Fruit fly (Drosophila melanogaster) whole organism, pupa: Measurements from ENCODE around the gene enc.
A peak's percentile ranks its signal among the peaks of the same experiment; 100 is the strongest.

Experiments
- CG10348 ChIP-seq: fragments of 200-800 bp; sonication (Bioruptor generic); IDR thresholded peaks from 2 replicates; pipeline ENCODE4 v1.3.6; 2022; ENCODE audit warnings: missing biosample characterization, missing genetic modification characterization
- CG12605 ChIP-seq: fragments of 200-800 bp; sonication (Bioruptor generic); IDR thresholded peaks from 2 replicates; pipeline ENCODE4 v1.3.6; 2022; ENCODE audit warnings: missing biosample characterization, missing genetic modification characterization
- CG13204 ChIP-seq: fragments of 200-800 bp; sonication (Bioruptor generic); optimal IDR thresholded peaks from 2 replicates; lab custom pipeline; 2018; ENCODE audit warnings: missing biosample characterization, mild to moderate bottlenecking, missing genetic modification characterization, moderate library complexity
- CG14655 ChIP-seq: fragments of 200-800 bp; sonication (Bioruptor generic); optimal IDR thresholded peaks from 3 replicates; lab custom pipeline; 2017; ENCODE audit warnings: mild to moderate bottlenecking, missing biosample characterization, missing genetic modification reagents, missing genetic modification characterization
- CG15710 ChIP-seq: fragments of 200-800 bp; sonication (Bioruptor generic); optimal IDR thresholded peaks from 2 replicates; lab custom pipeline; 2018; ENCODE audit warnings: missing biosample characterization, mild to moderate bottlenecking, missing genetic modification characterization, moderate library complexity
- CG17806 ChIP-seq: fragments of 200-800 bp; sonication (Bioruptor generic); optimal IDR thresholded peaks from 2 replicates; lab custom pipeline; 2018; ENCODE audit warnings: missing biosample characterization, mild to moderate bottlenecking, missing genetic modification characterization, moderate library complexity
- CG32121 ChIP-seq: fragments of 200-800 bp; sonication (Bioruptor generic); IDR thresholded peaks from 2 replicates; pipeline ENCODE4 v1.3.6; 2022; ENCODE audit warnings: missing biosample characterization, missing genetic modification characterization
- CG34367 ChIP-seq: fragments of 200-800 bp; sonication (Bioruptor generic); optimal IDR thresholded peaks from 2 replicates; lab custom pipeline; 2018; ENCODE audit warnings: missing biosample characterization, mild to moderate bottlenecking, missing genetic modification characterization
- CG4496 ChIP-seq: fragments of 200-800 bp; sonication (Bioruptor generic); IDR thresholded peaks from 3 replicates; pipeline ENCODE4 v1.3.6; 2022; ENCODE audit warnings: missing biosample characterization, missing genetic modification characterization
- CG8159 ChIP-seq: fragments of 200-800 bp; sonication (Bioruptor generic); optimal IDR thresholded peaks from 3 replicates; lab custom pipeline; 2018; ENCODE audit warnings: missing biosample characterization, mild to moderate bottlenecking, missing genetic modification characterization, moderate library complexity
- CG8301 ChIP-seq: fragments of 200-800 bp; sonication (Bioruptor generic); optimal IDR thresholded peaks from 2 replicates; lab custom pipeline; 2018; ENCODE audit warnings: missing biosample characterization, mild to moderate bottlenecking, missing genetic modification characterization
- CG9948 ChIP-seq: fragments of 200-800 bp; sonication (Bioruptor generic); optimal IDR thresholded peaks from 2 replicates; lab custom pipeline; 2018; ENCODE audit warnings: missing biosample characterization, mild to moderate bottlenecking, missing genetic modification characterization, moderate library complexity
- D1 ChIP-seq: fragments of 200-800 bp; sonication (Bioruptor generic); optimal IDR thresholded peaks from 2 replicates; lab custom pipeline; 2018; ENCODE audit warnings: missing biosample characterization, mild to moderate bottlenecking, missing genetic modification characterization, moderate library complexity
- EcR ChIP-seq: fragments of 200-800 bp; sonication (Bioruptor generic); optimal IDR thresholded peaks from 3 replicates; lab custom pipeline; 2019; ENCODE audit warnings: missing biosample characterization, missing genetic modification characterization, mild to moderate bottlenecking, moderate library complexity, missing genetic modification reagents
- Ets98B ChIP-seq: fragments of 200-800 bp; sonication (Bioruptor generic); IDR thresholded peaks from 2 replicates; pipeline ENCODE4 v1.3.6; 2022; ENCODE audit warnings: missing biosample characterization, missing genetic modification characterization
- Pif1A ChIP-seq: fragments of 200-800 bp; sonication (Bioruptor generic); optimal IDR thresholded peaks from 3 replicates; lab custom pipeline; 2016; ENCODE audit warnings: missing biosample characterization, missing genetic modification characterization
- Pif1B ChIP-seq: fragments of 200-800 bp; sonication (Bioruptor generic); optimal IDR thresholded peaks from 3 replicates; lab custom pipeline; 2016; ENCODE audit warnings: missing biosample characterization, missing genetic modification characterization
- Snoo ChIP-seq: fragments of 200-800 bp; sonication (Bioruptor generic); optimal IDR thresholded peaks from 3 replicates; lab custom pipeline; 2017; ENCODE audit warnings: missing biosample characterization, mild to moderate bottlenecking, missing genetic modification characterization, inconsistent platforms
- fd96Ca ChIP-seq: fragments of 200-800 bp; sonication (Bioruptor generic); IDR thresholded peaks from 3 replicates; pipeline ENCODE4 v1.3.6; 2022; ENCODE audit warnings: missing biosample characterization, missing genetic modification characterization
- gl ChIP-seq: fragments of 200-800 bp; sonication (Bioruptor generic); optimal IDR thresholded peaks from 2 replicates; lab custom pipeline; 2018; ENCODE audit warnings: missing biosample characterization, mild to moderate bottlenecking, missing genetic modification characterization
- rn ChIP-seq: fragments of 200-800 bp; sonication (Bioruptor generic); IDR thresholded peaks from 2 replicates; pipeline ENCODE4 v1.3.6; 2022; ENCODE audit warnings: missing biosample characterization, missing genetic modification characterization

enc gene

dm6 chr3L:3799766-3800165 is 18.7 kb upstream of the enc start:
- TF ChIP-seq fd96Ca (GFP tag; lab: Robert Waterston, UW) (peak; percentile 49; the same call in 2 of the 3 replicates), CG8159 (no peak), CG12605 (GFP tag; lab: Robert Waterston, UW) (0 out of 2 replicates have a peak, but pooled peaks have one; percentile 17), CG15710 (tag; lab: Kevin White, UChicago) (no peak), CG32121 (GFP tag; lab: Robert Waterston, UW) (peak; percentile 54; the same call in 1 of the 2 replicates), Pif1A (no peak), CG10348 (no peak), CG4496 (GFP tag; lab: Robert Waterston, UW) (peak; percentile 58; the same call in 2 of the 3 replicates), Ets98B (GFP tag; lab: Robert Waterston, UW) (0 out of 2 replicates have a peak, but pooled peaks have one; percentile 24)

dm6 chr3L:3801343-3801742 is 17.1 kb upstream of the enc start:
- no peak for TF ChIP-seq rn (GFP tag; lab: Robert Waterston, UW)
- peak; percentile 25 for TF ChIP-seq CG8159
- no peak for TF ChIP-seq CG14655 (GFP tag; lab: Kevin White, UChicago)
- no peak; the same call in 1 of the 2 replicates for TF ChIP-seq CG32121 (GFP tag; lab: Robert Waterston, UW)
- no peak for TF ChIP-seq CG13204 (GFP tag; lab: Kevin White, UChicago)
- no peak for TF ChIP-seq CG9948 (tag; lab: Kevin White, UChicago)
- peak; percentile 29; the same call in 1 of the 3 replicates for TF ChIP-seq fd96Ca (GFP tag; lab: Robert Waterston, UW)
- TF ChIP-seq Pif1A = no peak
- no peak for TF ChIP-seq D1 (tag; lab: Kevin White, UChicago)
- TF ChIP-seq Ets98B (GFP tag; lab: Robert Waterston, UW) = no peak
- TF ChIP-seq CG12605 (GFP tag; lab: Robert Waterston, UW) = no peak
- no peak for TF ChIP-seq Snoo (tag; lab: Kevin White, UChicago)
- TF ChIP-seq EcR (GFP tag; lab: Kevin White, UChicago) = no peak
- TF ChIP-seq CG34367 (tag; lab: Kevin White, UChicago) = no peak
- no peak for TF ChIP-seq Pif1B
- no peak for TF ChIP-seq CG4496 (GFP tag; lab: Robert Waterston, UW)
- TF ChIP-seq CG17806 (tag; lab: Kevin White, UChicago) = peak; percentile 39
- TF ChIP-seq CG8301 = peak; percentile 16
- no peak for TF ChIP-seq gl (tag; lab: Kevin White, UChicago)
- TF ChIP-seq CG15710 (tag; lab: Kevin White, UChicago) = peak; percentile 11
- TF ChIP-seq CG10348 = no peak
- TF ChIP-seq, all 21 proteins: peak for 5

dm6 chr3L:3801813-3802212 is 16.7 kb upstream of the enc start:
- no peak for TF ChIP-seq CG9948 (tag; lab: Kevin White, UChicago)
- TF ChIP-seq CG8301 = peak; percentile 16
- no peak for TF ChIP-seq CG34367 (tag; lab: Kevin White, UChicago)
- no peak for TF ChIP-seq D1 (tag; lab: Kevin White, UChicago)
- TF ChIP-seq CG8159 = peak; percentile 28
- TF ChIP-seq CG17806 (tag; lab: Kevin White, UChicago) = no peak
- peak; percentile 26 for TF ChIP-seq Pif1A
- no peak for TF ChIP-seq CG10348
- TF ChIP-seq CG14655 (GFP tag; lab: Kevin White, UChicago) = no peak
- no peak for TF ChIP-seq rn (GFP tag; lab: Robert Waterston, UW)
- TF ChIP-seq, all 21 proteins: peak for 3

- TF ChIP-seq CG10348 = no peak
- peak; percentile 60 for TF ChIP-seq CG32121 (GFP tag; lab: Robert Waterston, UW)
- TF ChIP-seq Ets98B (GFP tag; lab: Robert Waterston, UW) = peak; percentile 73
- TF ChIP-seq CG13204 (GFP tag; lab: Kevin White, UChicago) = no peak
- TF ChIP-seq fd96Ca (GFP tag; lab: Robert Waterston, UW) = peak; percentile 85; the same call in 2 of the 3 replicates
- peak; percentile 25 for TF ChIP-seq CG8301
- peak; percentile 48 for TF ChIP-seq CG17806 (tag; lab: Kevin White, UChicago)
- no peak for TF ChIP-seq D1 (tag; lab: Kevin White, UChicago)
- no peak for TF ChIP-seq CG14655 (GFP tag; lab: Kevin White, UChicago)
- no peak for TF ChIP-seq Pif1A
- TF ChIP-seq Snoo (tag; lab: Kevin White, UChicago) = peak; percentile 59
- peak; percentile 50; the same call in 1 of the 2 replicates for TF ChIP-seq CG12605 (GFP tag; lab: Robert Waterston, UW)
- no peak for TF ChIP-seq EcR (GFP tag; lab: Kevin White, UChicago)
- TF ChIP-seq gl (tag; lab: Kevin White, UChicago) = no peak
- TF ChIP-seq rn (GFP tag; lab: Robert Waterston, UW) = 0 out of 2 replicates have a peak, but pooled peaks have one; percentile 9
- TF ChIP-seq CG34367 (tag; lab: Kevin White, UChicago) = peak; percentile 70
- TF ChIP-seq CG8159 = peak; percentile 57
- TF ChIP-seq CG9948 (tag; lab: Kevin White, UChicago) = peak; percentile 21
- TF ChIP-seq CG4496 (GFP tag; lab: Robert Waterston, UW) = peak; percentile 83
- peak; percentile 73 for TF ChIP-seq CG15710 (tag; lab: Kevin White, UChicago)
Observed at dm6 chr3L:3802677-3803076, 15.8 kb upstream of the enc start.

dm6 chr3L:3806330-3806729 is 12.1 kb upstream of the enc start, which contains the start of the genes CG32264, ntc and IntS10:
CG32264 (minus strand) TSS chr3L:3806459.
ntc (minus strand) TSS chr3L:3806459.
IntS10 (plus strand) TSS chr3L:3806710.
- no peak for TF ChIP-seq CG8159
- peak; percentile 48 for TF ChIP-seq CG8301
- TF ChIP-seq CG15710 (tag; lab: Kevin White, UChicago) = peak; percentile 61
- no peak for TF ChIP-seq CG14655 (GFP tag; lab: Kevin White, UChicago)
- peak; percentile 52 for TF ChIP-seq D1 (tag; lab: Kevin White, UChicago)
- peak; percentile 29 for TF ChIP-seq CG17806 (tag; lab: Kevin White, UChicago)
- peak; percentile 34; the same call in 1 of the 2 replicates for TF ChIP-seq CG32121 (GFP tag; lab: Robert Waterston, UW)
- no peak for TF ChIP-seq Pif1A
- TF ChIP-seq CG4496 (GFP tag; lab: Robert Waterston, UW) = no peak
- no peak for TF ChIP-seq Pif1B
- no peak for TF ChIP-seq CG12605 (GFP tag; lab: Robert Waterston, UW)
- TF ChIP-seq EcR (GFP tag; lab: Kevin White, UChicago) = no peak
- TF ChIP-seq CG13204 (GFP tag; lab: Kevin White, UChicago) = no peak
- TF ChIP-seq Snoo (tag; lab: Kevin White, UChicago) = no peak
- TF ChIP-seq CG34367 (tag; lab: Kevin White, UChicago) = no peak
- TF ChIP-seq gl (tag; lab: Kevin White, UChicago) = no peak
- TF ChIP-seq CG9948 (tag; lab: Kevin White, UChicago) = peak; percentile 23
- no peak for TF ChIP-seq rn (GFP tag; lab: Robert Waterston, UW)
- TF ChIP-seq fd96Ca (GFP tag; lab: Robert Waterston, UW) = no peak; the same call in 1 of the 3 replicates
- TF ChIP-seq Ets98B (GFP tag; lab: Robert Waterston, UW) = peak; percentile 43
- no peak for TF ChIP-seq CG10348
- TF ChIP-seq, all 21 proteins: peak for 7
